Worm (Caenorhabditis elegans): ENCODE measurements around the gene crt-1.

- TF ChIP-seq ama-1 (optimal IDR thresholded peaks at IDR 0.05) (no peak), scrt-1 (GFP tag; IDR thresholded peaks at IDR 0.05) (no peak), hmbx-1 (tag; optimal IDR thresholded peaks at IDR 0.05) (no peak), sea-1 (GFP tag; conservative IDR thresholded peaks at IDR 0.05) (no peak), tbx-37 (GFP tag; conservative IDR thresholded peaks at IDR 0.05) (no peak), flt-1 (GFP tag; IDR thresholded peaks at IDR 0.05) (no peak), tra-4 (tag; optimal IDR thresholded peaks at IDR 0.05) (no peak), hmg-4 (GFP tag; optimal IDR thresholded peaks at IDR 0.05) (no peak), F13C5.2 (tag; optimal IDR thresholded peaks at IDR 0.05) (no peak), ceh-13 (GFP tag; optimal IDR thresholded peaks at IDR 0.05) (no peak), hnd-1 (tag; optimal IDR thresholded peaks at IDR 0.05) (no peak)
Measured at ce11 chrV:6096559-6097155, 3.7 kb downstream of the crt-1 start, which contains the start of gene smut-1.

Data from whole organism, early embryonic.